Worm (Caenorhabditis elegans) whole organism, early embryonic: ENCODE data around the gene C54F6.18.

Experiments
- B0310.2 ChIP-seq: sonication (generic microtip); optimal IDR thresholded peaks from 2 replicates; lab custom pipeline; 2016; ENCODE audit warnings: mild to moderate bottlenecking, missing genetic modification characterization, missing compliant biosample characterization
- F13C5.2 ChIP-seq: sonication (generic microtip); optimal IDR thresholded peaks from 2 replicates; lab custom pipeline; 2017; ENCODE audit warnings: mild to moderate bottlenecking, missing genetic modification characterization, inconsistent platforms, missing compliant biosample characterization
- aly-1 ChIP-seq: sonication (generic microtip); optimal IDR thresholded peaks from 2 replicates; lab custom pipeline; 2016; ENCODE audit warnings: missing genetic modification characterization, missing compliant biosample characterization
- ama-1 ChIP-seq: fragments of 150-350 bp; optimal IDR thresholded peaks from 2 replicates; lab custom pipeline; 2014
- ceh-13 ChIP-seq: fragments of 200-800 bp; sonication (Bioruptor generic); optimal IDR thresholded peaks from 2 replicates; lab custom pipeline; 2018; ENCODE audit warnings: mild to moderate bottlenecking, missing genetic modification characterization, missing compliant biosample characterization
- ceh-36 ChIP-seq: sonication (generic microtip); optimal IDR thresholded peaks from 2 replicates; lab custom pipeline; 2016; ENCODE audit warnings: missing genetic modification characterization, inconsistent platforms, missing compliant biosample characterization
- ets-7 ChIP-seq: sonication (generic microtip); optimal IDR thresholded peaks from 2 replicates; lab custom pipeline; 2016; ENCODE audit warnings: missing genotype, missing genetic modification characterization, missing compliant biosample characterization
- flt-1 ChIP-seq: fragments of 200-800 bp; sonication (Bioruptor generic); IDR thresholded peaks from 2 replicates; pipeline ENCODE4 v1.3.6; 2022; ENCODE audit warnings: missing genetic modification characterization, missing compliant biosample characterization
- hmbx-1 ChIP-seq: sonication (generic microtip); optimal IDR thresholded peaks from 2 replicates; lab custom pipeline; 2016; ENCODE audit warnings: mild to moderate bottlenecking, missing genetic modification characterization, missing compliant biosample characterization
- hmg-4 ChIP-seq: fragments of 200-800 bp; sonication (Bioruptor generic); optimal IDR thresholded peaks from 2 replicates; lab custom pipeline; 2018; ENCODE audit warnings: mild to moderate bottlenecking, missing genetic modification characterization, missing compliant biosample characterization
- hnd-1 ChIP-seq: sonication (generic microtip); optimal IDR thresholded peaks from 2 replicates; lab custom pipeline; 2016; ENCODE audit warnings: missing genetic modification characterization, missing compliant biosample characterization
- pes-1 ChIP-seq: fragments of 200-800 bp; sonication (Bioruptor generic); IDR thresholded peaks from 2 replicates; pipeline ENCODE4 v1.3.6; 2022; ENCODE audit warnings: missing genetic modification reagents, missing genetic modification characterization, missing compliant biosample characterization
- scrt-1 ChIP-seq: fragments of 200-800 bp; sonication (Bioruptor generic); IDR thresholded peaks from 2 replicates; pipeline ENCODE4 v1.3.6; 2022; ENCODE audit warnings: missing genetic modification characterization, missing compliant biosample characterization
- sea-1 ChIP-seq: fragments of 200-800 bp; sonication (Bioruptor generic); conservative IDR thresholded peaks from 2 replicates; pipeline ENCODE4 v1.3.6; 2022; ENCODE audit warnings: missing genetic modification characterization, missing compliant biosample characterization
- tbx-11 ChIP-seq: fragments of 200-800 bp; sonication (Bioruptor generic); IDR thresholded peaks from 2 replicates; pipeline ENCODE4 v1.3.6; 2022; ENCODE audit warnings: missing genetic modification characterization, missing compliant biosample characterization
- tbx-37 ChIP-seq: fragments of 200-800 bp; sonication (Bioruptor generic); conservative IDR thresholded peaks from 2 replicates; pipeline ENCODE4 v1.3.6; 2022; ENCODE audit warnings: missing genetic modification reagents, missing genetic modification characterization, missing compliant biosample characterization
- tra-4 ChIP-seq: sonication (generic microtip); optimal IDR thresholded peaks from 2 replicates; lab custom pipeline; 2017; ENCODE audit warnings: missing genetic modification characterization, missing compliant biosample characterization

Gene C54F6.18

ce11 chrV:7514939-7515338, 10.9 kb upstream of the C54F6.18 start, which contains the start of gene srb-18:
TSS of gene srb-18 (plus strand) at chrV:7515239.
- TF ChIP-seq sea-1 (GFP tag; lab: Robert Waterston, UW): no peak
- TF ChIP-seq ceh-36: no peak
- no peak for TF ChIP-seq hnd-1 (tag; lab: Kevin White, UChicago)
- no peak for TF ChIP-seq F13C5.2 (tag; lab: Kevin White, UChicago)
- no peak for TF ChIP-seq tbx-11 (GFP tag; lab: Robert Waterston, UW)
- TF ChIP-seq ceh-13 (GFP tag; lab: Kevin White, UChicago): no peak
- no peak for TF ChIP-seq ama-1 (lab: Kevin White, UChicago)
- TF ChIP-seq hmbx-1 (tag; lab: Kevin White, UChicago): no peak
- no peak for TF ChIP-seq flt-1 (GFP tag; lab: Robert Waterston, UW)
- TF ChIP-seq ets-7: no peak
- TF ChIP-seq hmg-4 (GFP tag; lab: Kevin White, UChicago): no peak
- no peak for TF ChIP-seq scrt-1
- no peak for TF ChIP-seq tbx-37 (GFP tag; lab: Robert Waterston, UW)
- no peak for TF ChIP-seq B0310.2 (tag; lab: Kevin White, UChicago)
- no peak for TF ChIP-seq aly-1 (tag; lab: Kevin White, UChicago)
- TF ChIP-seq tra-4: no peak
- no peak for TF ChIP-seq pes-1 (GFP tag; lab: Robert Waterston, UW)

ce11 chrV:7520077-7520476, 5.7 kb upstream of the C54F6.18 start, which contains the start of gene srb-19:
TSS of gene srb-19 (minus strand) at chrV:7520177.
- no peak for TF ChIP-seq flt-1 (GFP tag; lab: Robert Waterston, UW)
- no peak for TF ChIP-seq pes-1 (GFP tag; lab: Robert Waterston, UW)
- TF ChIP-seq ceh-36: no peak
- no peak for TF ChIP-seq ama-1 (lab: Kevin White, UChicago)
- no peak for TF ChIP-seq tbx-11 (GFP tag; lab: Robert Waterston, UW)
- TF ChIP-seq aly-1 (tag; lab: Kevin White, UChicago): no peak
- no peak for TF ChIP-seq tra-4

ce11 chrV:7521304-7521703, 4.5 kb upstream of the C54F6.18 start:
- TF ChIP-seq tbx-37 (GFP tag; lab: Robert Waterston, UW): no peak
- no peak for TF ChIP-seq hnd-1 (tag; lab: Kevin White, UChicago)
- TF ChIP-seq ceh-36: no peak
- no peak for TF ChIP-seq tra-4
- TF ChIP-seq pes-1 (GFP tag; lab: Robert Waterston, UW): no peak
- no peak for TF ChIP-seq hmbx-1 (tag; lab: Kevin White, UChicago)
- TF ChIP-seq B0310.2 (tag; lab: Kevin White, UChicago): no peak
- no peak for TF ChIP-seq F13C5.2 (tag; lab: Kevin White, UChicago)
- TF ChIP-seq ceh-13 (GFP tag; lab: Kevin White, UChicago): no peak
- no peak for TF ChIP-seq aly-1 (tag; lab: Kevin White, UChicago)
- no peak for TF ChIP-seq scrt-1
- no peak for TF ChIP-seq ama-1 (lab: Kevin White, UChicago)
- no peak for TF ChIP-seq ets-7
- TF ChIP-seq hmg-4 (GFP tag; lab: Kevin White, UChicago): no peak
- TF ChIP-seq flt-1 (GFP tag; lab: Robert Waterston, UW): no peak
- no peak for TF ChIP-seq tbx-11 (GFP tag; lab: Robert Waterston, UW)
- TF ChIP-seq sea-1 (GFP tag; lab: Robert Waterston, UW): no peak

- no peak for TF ChIP-seq ceh-13 (GFP tag; lab: Kevin White, UChicago)
- TF ChIP-seq B0310.2 (tag; lab: Kevin White, UChicago): no peak
- TF ChIP-seq sea-1 (GFP tag; lab: Robert Waterston, UW): no peak
Observed at ce11 chrV:7522279-7522678, 3.5 kb upstream of the C54F6.18 start, which contains the start of gene C54F6.15. TSS of gene C54F6.15 (minus strand) at chrV:7522379.

- TF ChIP-seq hmg-4 (GFP tag; lab: Kevin White, UChicago) (no peak), F13C5.2 (tag; lab: Kevin White, UChicago) (no peak), hmbx-1 (tag; lab: Kevin White, UChicago) (no peak), flt-1 (GFP tag; lab: Robert Waterston, UW) (no peak), ama-1 (lab: Kevin White, UChicago) (no peak), ceh-13 (GFP tag; lab: Kevin White, UChicago) (no peak), tra-4 (no peak), hnd-1 (tag; lab: Kevin White, UChicago) (no peak), ets-7 (no peak), ceh-36 (no peak), tbx-11 (GFP tag; lab: Robert Waterston, UW) (no peak), tbx-37 (GFP tag; lab: Robert Waterston, UW) (no peak), sea-1 (GFP tag; lab: Robert Waterston, UW) (no peak), scrt-1 (no peak), aly-1 (tag; lab: Kevin White, UChicago) (no peak)
Observed at ce11 chrV:7523392-7523791, 2.4 kb upstream of the C54F6.18 start, which contains the start of gene C54F6.6. TSS of gene C54F6.6 (plus strand) at chrV:7523692.

- TF ChIP-seq hmg-4 (GFP tag; lab: Kevin White, UChicago): no peak
- no peak for TF ChIP-seq tbx-37 (GFP tag; lab: Robert Waterston, UW)
- no peak for TF ChIP-seq B0310.2 (tag; lab: Kevin White, UChicago)
- no peak for TF ChIP-seq hmbx-1 (tag; lab: Kevin White, UChicago)
- TF ChIP-seq ceh-13 (GFP tag; lab: Kevin White, UChicago): no peak
- no peak for TF ChIP-seq aly-1 (tag; lab: Kevin White, UChicago)
- no peak for TF ChIP-seq ets-7
- no peak for TF ChIP-seq tra-4
- no peak for TF ChIP-seq tbx-11 (GFP tag; lab: Robert Waterston, UW)
- TF ChIP-seq ama-1 (lab: Kevin White, UChicago): no peak
- no peak for TF ChIP-seq flt-1 (GFP tag; lab: Robert Waterston, UW)
- no peak for TF ChIP-seq F13C5.2 (tag; lab: Kevin White, UChicago)
- no peak for TF ChIP-seq scrt-1
- no peak for TF ChIP-seq pes-1 (GFP tag; lab: Robert Waterston, UW)
- TF ChIP-seq sea-1 (GFP tag; lab: Robert Waterston, UW): no peak
- no peak for TF ChIP-seq hnd-1 (tag; lab: Kevin White, UChicago)
- no peak for TF ChIP-seq ceh-36
Observed at ce11 chrV:7524447-7524846, 1.3 kb upstream of the C54F6.18 start, which contains the start of gene C54F6.20. TSS of gene C54F6.20 (plus strand) at chrV:7524747.

ce11 chrV:7527153-7527552, 1.4 kb downstream of the C54F6.18 start, which contains the start of gene C54F6.17:
TSS of gene C54F6.17 (plus strand) at chrV:7527453.
- TF ChIP-seq hmg-4 (GFP tag; lab: Kevin White, UChicago): no peak
- TF ChIP-seq hnd-1 (tag; lab: Kevin White, UChicago): no peak
- no peak for TF ChIP-seq F13C5.2 (tag; lab: Kevin White, UChicago)
- TF ChIP-seq flt-1 (GFP tag; lab: Robert Waterston, UW): no peak
- TF ChIP-seq hmbx-1 (tag; lab: Kevin White, UChicago): no peak
- no peak for TF ChIP-seq tra-4
- TF ChIP-seq tbx-37 (GFP tag; lab: Robert Waterston, UW): no peak
- no peak for TF ChIP-seq ceh-13 (GFP tag; lab: Kevin White, UChicago)
- no peak for TF ChIP-seq ceh-36
- no peak for TF ChIP-seq ets-7
- TF ChIP-seq sea-1 (GFP tag; lab: Robert Waterston, UW): no peak
- TF ChIP-seq tbx-11 (GFP tag; lab: Robert Waterston, UW): no peak
- no peak for TF ChIP-seq pes-1 (GFP tag; lab: Robert Waterston, UW)
- TF ChIP-seq scrt-1: no peak
- no peak for TF ChIP-seq B0310.2 (tag; lab: Kevin White, UChicago)
- no peak for TF ChIP-seq aly-1 (tag; lab: Kevin White, UChicago)
- TF ChIP-seq ama-1 (lab: Kevin White, UChicago): no peak
